Fruit fly (Drosophila melanogaster) whole organism, prepupa: ENCODE measurements around the gene CG34268.

Experiments
- Blimp-1 ChIP-seq: fragments of 200-800 bp; sonication (Bioruptor generic); optimal IDR thresholded peaks from 3 replicates; lab custom pipeline; 2017; ENCODE audit warnings: missing biosample characterization, missing genetic modification characterization, mild to moderate bottlenecking, moderate library complexity, missing genetic modification reagents
- CG10631 ChIP-seq: fragments of 200-800 bp; sonication (Bioruptor generic); optimal IDR thresholded peaks from 2 replicates; lab custom pipeline; 2016; ENCODE audit warnings: missing biosample characterization, missing genetic modification characterization
- CG11762 ChIP-seq: fragments of 200-800 bp; sonication (Bioruptor generic); optimal IDR thresholded peaks from 3 replicates; lab custom pipeline; 2016; ENCODE audit warnings: missing biosample characterization, missing genetic modification characterization; ENCODE audit not compliant: insufficient read depth
- Ets21C ChIP-seq: fragments of 200-800 bp; sonication (Bioruptor generic); optimal IDR thresholded peaks from 3 replicates; lab custom pipeline; 2016; ENCODE audit warnings: missing biosample characterization, missing genetic modification characterization
- acj6 ChIP-seq: fragments of 200-800 bp; sonication (Bioruptor generic); optimal IDR thresholded peaks from 3 replicates; lab custom pipeline; 2016; ENCODE audit warnings: missing biosample characterization, missing genetic modification characterization

DNA sequence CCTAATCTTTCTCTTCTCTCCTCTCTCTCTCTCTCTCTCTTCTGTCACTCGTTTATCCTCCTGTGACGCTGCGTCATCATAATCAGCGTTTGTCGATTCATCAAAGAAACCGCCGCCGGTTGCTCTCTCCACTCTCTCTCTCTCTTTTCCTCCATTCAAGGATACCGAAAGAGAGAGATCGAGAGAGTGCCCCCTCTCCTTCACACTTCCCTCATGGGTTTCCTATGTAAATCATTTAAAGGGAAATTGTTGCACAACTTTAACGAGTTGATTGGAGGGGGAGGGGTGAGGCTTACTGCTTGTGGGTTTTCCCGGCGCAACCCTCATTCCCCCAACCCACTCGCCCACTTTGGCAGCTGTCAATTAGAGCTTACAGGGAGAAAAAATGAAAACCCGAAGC is 43.4 kb downstream of the CG34268 start:
- TF ChIP-seq Blimp-1 (GFP tag; lab: Kevin White, UChicago) (no peak), CG10631 (GFP tag; lab: Kevin White, UChicago) (no peak), Ets21C (GFP tag; lab: Kevin White, UChicago) (no peak), acj6 (GFP tag; lab: Kevin White, UChicago) (no peak), CG11762 (GFP tag; lab: Kevin White, UChicago) (no peak)
